Worm (Caenorhabditis elegans): ENCODE measurements around the gene C02B8.1.

DNA sequence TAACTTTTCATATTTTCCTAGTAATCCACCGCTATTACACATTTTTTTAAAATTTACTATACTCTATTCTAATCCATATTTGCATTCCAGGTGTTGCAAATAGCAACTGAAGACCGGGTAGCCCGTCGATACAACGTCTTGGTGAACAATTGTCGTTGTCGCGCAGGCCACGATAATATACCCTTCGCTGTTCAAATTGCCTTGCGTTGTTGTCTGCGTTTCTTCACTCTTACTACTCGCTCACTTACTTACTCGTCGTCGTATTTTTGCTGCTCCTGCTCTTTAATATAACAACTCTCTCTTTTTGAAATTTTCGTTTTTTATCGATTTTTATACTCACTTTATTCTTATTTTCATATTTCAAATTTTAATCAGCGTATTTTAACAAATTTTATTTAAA, 43.6 kb upstream of the C02B8.1 start, which contains the start of gene K07E3.2:
- no peak for TF ChIP-seq F13H6.1 (tag; optimal IDR thresholded peaks at IDR 0.05)
- TF ChIP-seq pat-9 (tag; optimal IDR thresholded peaks at IDR 0.05), result no peak
- TF ChIP-seq C38D4.7 (GFP tag; optimal IDR thresholded peaks at IDR 0.05), result no peak
- TF ChIP-seq hlh-15 (tag; optimal IDR thresholded peaks at IDR 0.05), result no peak
- TF ChIP-seq pag-3 (tag; optimal IDR thresholded peaks at IDR 0.05; ENCODE audit: borderline replicate concordance), result no peak
- no peak for TF ChIP-seq lim-6 (tag; optimal IDR thresholded peaks at IDR 0.05)
- TF ChIP-seq T23F11.4 (GFP tag; optimal IDR thresholded peaks at IDR 0.05), result no peak
- TF ChIP-seq dmd-4 (tag; optimal IDR thresholded peaks at IDR 0.05; ENCODE audit: borderline replicate concordance), result no peak
- TF ChIP-seq ceh-9 (tag; optimal IDR thresholded peaks at IDR 0.05), result no peak
- no peak for TF ChIP-seq ceh-30 (tag; optimal IDR thresholded peaks at IDR 0.05)
- TF ChIP-seq K02D7.2 (tag; optimal IDR thresholded peaks at IDR 0.05), result no peak
- no peak for TF ChIP-seq ceh-22 (tag; optimal IDR thresholded peaks at IDR 0.05)
- no peak for TF ChIP-seq nfya-1 (tag; optimal IDR thresholded peaks at IDR 0.05)

Measured in whole organism, late embryonic.